Worm (Caenorhabditis elegans) whole organism, mixed stage, embryonic: Measurements from ENCODE around the gene K10C2.8.

Experiments used
- flh-1 ChIP-seq: fragments of 200-800 bp; sonication (Bioruptor generic); optimal IDR thresholded peaks from 2 replicates; lab custom pipeline; 2018; ENCODE audit warnings: mild to moderate bottlenecking, missing genetic modification characterization, moderate library complexity, missing compliant biosample characterization
- lsy-2 ChIP-seq: fragments of 150-350 bp; optimal IDR thresholded peaks from 2 replicates; lab custom pipeline; 2014; ENCODE audit warnings: missing biosample characterization, missing genetic modification characterization
- mab-5 ChIP-seq: fragments of 150-350 bp; optimal IDR thresholded peaks from 2 replicates; lab custom pipeline; 2014; ENCODE audit warnings: missing biosample characterization, missing genetic modification characterization
- nhr-12 ChIP-seq: fragments of 150-350 bp; optimal IDR thresholded peaks from 2 replicates; lab custom pipeline; 2014; ENCODE audit warnings: missing biosample characterization, missing genetic modification characterization
- nhr-237 ChIP-seq: fragments of 150-350 bp; optimal IDR thresholded peaks from 2 replicates; lab custom pipeline; 2014; ENCODE audit warnings: missing biosample characterization, missing genetic modification characterization
- nhr-28 ChIP-seq: fragments of 150-350 bp; optimal IDR thresholded peaks from 2 replicates; lab custom pipeline; 2014; ENCODE audit warnings: missing biosample characterization, missing genetic modification characterization
- nhr-76 ChIP-seq: sonication (generic microtip); optimal IDR thresholded peaks from 2 replicates; lab custom pipeline; 2017; ENCODE audit warnings: missing biosample characterization, missing genetic modification characterization
- snpc-4 ChIP-seq: fragments of 150-350 bp; optimal IDR thresholded peaks from 2 replicates; lab custom pipeline; 2014; ENCODE audit warnings: missing biosample characterization, missing genetic modification characterization
- tbx-8 ChIP-seq: fragments of 200-800 bp; sonication (Bioruptor generic); optimal IDR thresholded peaks from 2 replicates; lab custom pipeline; 2018; ENCODE audit warnings: mild to moderate bottlenecking, missing genetic modification characterization, moderate library complexity, missing compliant biosample characterization
- unc-62 ChIP-seq: fragments of 150-350 bp; optimal IDR thresholded peaks from 2 replicates; lab custom pipeline; 2014; ENCODE audit warnings: missing biosample characterization, missing genetic modification reagents, missing genetic modification characterization

DNA sequence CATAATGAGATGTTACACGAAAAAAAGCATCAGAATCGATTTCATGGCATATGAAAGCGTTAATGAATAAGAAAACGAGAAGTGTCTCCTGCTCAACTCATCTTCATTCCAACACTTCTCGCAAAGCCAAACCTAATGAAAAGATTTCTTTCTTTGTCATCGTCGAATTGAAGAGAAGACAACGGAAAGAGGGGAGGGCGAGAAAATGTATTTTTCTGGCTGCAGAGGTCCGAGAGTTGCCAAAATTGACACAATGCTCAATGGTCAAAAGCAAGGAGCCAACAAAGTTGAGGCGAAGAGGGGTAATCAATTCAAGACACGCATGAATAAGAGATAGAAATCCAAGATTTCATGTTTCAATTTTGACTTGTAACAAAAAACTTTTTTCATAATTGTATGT is 18.3 kb downstream of the K10C2.8 start:
- no peak for TF ChIP-seq nhr-76 (tag; lab: Kevin White, UChicago)
- TF ChIP-seq mab-5 (tag; lab: Kevin White, UChicago): no peak
- TF ChIP-seq nhr-237 (tag; lab: Kevin White, UChicago): no peak
- TF ChIP-seq lsy-2: no peak
- TF ChIP-seq flh-1: no peak
- no peak for TF ChIP-seq snpc-4 (tag; lab: Kevin White, UChicago)
- no peak for TF ChIP-seq unc-62 (GFP tag; lab: Kevin White, UChicago)
- TF ChIP-seq nhr-12 (tag; lab: Kevin White, UChicago): no peak
- TF ChIP-seq nhr-28 (tag; lab: Kevin White, UChicago): no peak
- no peak for TF ChIP-seq tbx-8 (GFP tag; lab: Kevin White, UChicago)
